Worm (Caenorhabditis elegans) whole organism, midembryonic: ENCODE measurements around the gene VZK822L.2.

Source experiments
- T22C8.4 ChIP-seq: fragments of 200-800 bp; sonication (Bioruptor generic); IDR thresholded peaks from 2 replicates; pipeline ENCODE4 v1.3.6; 2022; ENCODE audit warnings: missing genetic modification characterization, missing compliant biosample characterization
- cog-1 ChIP-seq: sonication (generic microtip); optimal IDR thresholded peaks from 2 replicates; lab custom pipeline; 2016; ENCODE audit warnings: missing genetic modification characterization, missing compliant biosample characterization
- flt-1 ChIP-seq: fragments of 200-800 bp; sonication (Bioruptor generic); IDR thresholded peaks from 2 replicates; pipeline ENCODE4 v1.3.6; 2022; ENCODE audit warnings: missing genetic modification characterization, missing compliant biosample characterization
- klf-2 ChIP-seq: fragments of 200-800 bp; sonication (Bioruptor generic); conservative IDR thresholded peaks from 2 replicates; pipeline ENCODE4 v1.3.6; 2022; ENCODE audit warnings: missing genetic modification reagents, missing genetic modification characterization, missing compliant biosample characterization
- med-1 ChIP-seq: sonication (generic microtip); optimal IDR thresholded peaks from 2 replicates; lab custom pipeline; 2017; ENCODE audit warnings: missing genetic modification characterization, mild to moderate bottlenecking, missing compliant biosample characterization, antibody characterized with exemption, missing genetic modification reagents; ENCODE audit not compliant: insufficient read depth
- ref-1 ChIP-seq: fragments of 200-800 bp; sonication (Bioruptor generic); conservative IDR thresholded peaks from 2 replicates; pipeline ENCODE4 v1.3.6; 2022; ENCODE audit warnings: missing genetic modification reagents, missing genetic modification characterization, missing compliant biosample characterization
- tab-1 ChIP-seq: fragments of 200-800 bp; sonication (Bioruptor generic); IDR thresholded peaks from 2 replicates; pipeline ENCODE4 v1.3.6; 2022; ENCODE audit warnings: missing genetic modification characterization, missing compliant biosample characterization
- ztf-23 ChIP-seq: fragments of 200-800 bp; sonication (Bioruptor generic); IDR thresholded peaks from 2 replicates; pipeline ENCODE4 v1.3.6; 2022; ENCODE audit warnings: missing genetic modification reagents, missing genetic modification characterization, missing compliant biosample characterization
- ztf-29 ChIP-seq: fragments of 200-800 bp; sonication (Bioruptor generic); IDR thresholded peaks from 2 replicates; pipeline ENCODE4 v1.3.6; 2022; ENCODE audit warnings: missing genetic modification reagents, missing genetic modification characterization, missing compliant biosample characterization

VZK822L.2 gene

DNA sequence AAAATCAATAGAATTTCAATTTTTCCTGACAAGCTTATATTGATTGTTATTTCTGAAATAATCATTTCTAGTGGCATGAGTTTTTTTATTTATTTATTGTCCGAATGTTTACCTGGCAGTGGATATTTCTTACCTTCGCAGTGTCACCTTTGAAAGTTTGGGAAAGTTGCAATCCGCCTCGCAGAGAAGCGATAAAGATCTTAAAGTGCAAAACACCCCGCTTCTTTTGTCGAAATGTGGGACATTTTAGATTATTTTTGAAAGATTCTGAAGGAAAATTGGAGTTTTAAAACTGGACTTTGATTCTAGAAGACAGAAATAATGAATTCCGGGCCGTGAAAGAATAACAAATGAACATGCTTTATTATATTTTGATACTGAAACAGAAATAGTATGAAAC, 3.1 kb upstream of the VZK822L.2 start:
- TF ChIP-seq ztf-29 (GFP tag; lab: Robert Waterston, UW) (no peak), ref-1 (no peak), cog-1 (tag; lab: Kevin White, UChicago) (no peak)

DNA sequence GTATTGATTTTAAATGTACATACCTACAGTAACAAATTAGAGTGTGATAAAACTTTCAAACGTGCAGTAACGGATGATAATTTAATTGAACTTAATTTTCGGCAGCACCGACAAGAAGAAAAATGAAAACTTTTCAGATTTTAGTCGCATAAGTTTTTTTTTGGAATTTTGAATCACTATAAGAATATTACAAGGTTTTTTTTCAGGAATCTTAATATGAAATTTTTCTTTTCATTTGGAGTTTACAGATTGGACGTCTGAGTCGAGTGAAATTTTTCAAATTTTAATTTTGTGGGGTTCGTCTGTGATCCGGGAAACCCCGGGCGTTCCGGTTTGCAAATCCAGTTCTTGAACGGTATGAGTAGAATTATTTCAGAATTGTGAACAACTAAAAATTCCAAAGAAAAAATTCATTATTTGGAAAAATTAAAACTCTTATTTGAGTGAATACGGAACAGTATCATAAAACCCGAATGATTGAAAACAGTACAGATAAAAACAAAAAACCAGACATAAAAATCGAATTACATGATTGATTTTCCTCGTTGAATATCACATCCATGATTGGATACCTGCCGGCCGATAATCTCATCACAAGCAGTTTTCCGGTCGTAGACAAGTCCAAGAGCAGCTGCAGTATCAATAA, 1.6 kb downstream of the VZK822L.2 start:
- TF ChIP-seq med-1 (GFP tag; lab: Kevin White, UChicago), result no peak
- no peak for TF ChIP-seq klf-2 (GFP tag; lab: Robert Waterston, UW)
- TF ChIP-seq tab-1 (GFP tag; lab: Robert Waterston, UW), result no peak
- no peak for TF ChIP-seq cog-1 (tag; lab: Kevin White, UChicago)
- no peak for TF ChIP-seq flt-1 (GFP tag; lab: Robert Waterston, UW)
- no peak for TF ChIP-seq ztf-23 (GFP tag; lab: Robert Waterston, UW)
- no peak for TF ChIP-seq ztf-29 (GFP tag; lab: Robert Waterston, UW)
- no peak for TF ChIP-seq T22C8.4

ce11 chrIV:11914260-11914836, 2.5 kb downstream of the VZK822L.2 start:
- TF ChIP-seq klf-2 (GFP tag; lab: Robert Waterston, UW) (no peak), ref-1 (no peak), cog-1 (tag; lab: Kevin White, UChicago) (no peak), tab-1 (GFP tag; lab: Robert Waterston, UW) (no peak), med-1 (GFP tag; lab: Kevin White, UChicago) (no peak), flt-1 (GFP tag; lab: Robert Waterston, UW) (no peak), T22C8.4 (no peak), ztf-23 (GFP tag; lab: Robert Waterston, UW) (no peak), ztf-29 (GFP tag; lab: Robert Waterston, UW) (no peak)

ce11 chrIV:11914837-11915737, 3.3 kb downstream of the VZK822L.2 start, which contains the start of gene fat-6:
Gene fat-6 (minus strand): TSS chrIV:11915687.
- TF ChIP-seq ref-1 (no peak), T22C8.4 (no peak), med-1 (GFP tag; lab: Kevin White, UChicago) (no peak), tab-1 (GFP tag; lab: Robert Waterston, UW) (no peak), flt-1 (GFP tag; lab: Robert Waterston, UW) (no peak), ztf-29 (GFP tag; lab: Robert Waterston, UW) (no peak), cog-1 (tag; lab: Kevin White, UChicago) (no peak), ztf-23 (GFP tag; lab: Robert Waterston, UW) (no peak), klf-2 (GFP tag; lab: Robert Waterston, UW) (no peak)

ce11 chrIV:11915768-11916453, 4.1 kb downstream of the VZK822L.2 start, which contains the start of gene ZK822.9:
Gene ZK822.9 (plus strand): TSS chrIV:11915947.
- no peak for TF ChIP-seq med-1 (GFP tag; lab: Kevin White, UChicago)
- TF ChIP-seq klf-2 (GFP tag; lab: Robert Waterston, UW), result no peak
- TF ChIP-seq ref-1, result no peak
- TF ChIP-seq tab-1 (GFP tag; lab: Robert Waterston, UW), result no peak
- no peak for TF ChIP-seq ztf-29 (GFP tag; lab: Robert Waterston, UW)
- TF ChIP-seq cog-1 (tag; lab: Kevin White, UChicago), result no peak
- TF ChIP-seq T22C8.4, result no peak
- TF ChIP-seq flt-1 (GFP tag; lab: Robert Waterston, UW), result no peak
- no peak for TF ChIP-seq ztf-23 (GFP tag; lab: Robert Waterston, UW)

DNA sequence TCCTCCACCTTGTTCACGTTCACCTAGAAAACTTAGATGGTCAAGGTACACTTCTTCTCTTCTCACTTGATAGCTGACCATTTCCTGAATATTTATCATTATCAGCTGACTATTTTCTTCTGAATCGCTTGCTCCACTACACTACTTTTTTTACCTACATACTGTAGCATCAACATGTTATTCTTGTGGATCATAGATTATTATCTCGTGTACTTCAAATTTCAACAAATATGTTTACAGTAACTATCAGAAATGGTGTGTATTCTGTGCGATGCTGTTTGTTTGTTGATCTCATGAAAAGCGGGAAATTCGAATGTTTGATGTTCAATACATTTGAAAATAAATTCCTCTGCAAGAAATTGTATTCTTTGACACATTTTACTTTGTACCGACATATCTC, 5.1 kb downstream of the VZK822L.2 start, which contains the start of gene ZK822.10:
Gene ZK822.10 (plus strand): TSS at position 231 of the 400 bp plus-strand sequence.
- TF ChIP-seq cog-1 (tag; lab: Kevin White, UChicago) (no peak), med-1 (GFP tag; lab: Kevin White, UChicago) (no peak), klf-2 (GFP tag; lab: Robert Waterston, UW) (no peak), tab-1 (GFP tag; lab: Robert Waterston, UW) (no peak), ref-1 (no peak)

DNA sequence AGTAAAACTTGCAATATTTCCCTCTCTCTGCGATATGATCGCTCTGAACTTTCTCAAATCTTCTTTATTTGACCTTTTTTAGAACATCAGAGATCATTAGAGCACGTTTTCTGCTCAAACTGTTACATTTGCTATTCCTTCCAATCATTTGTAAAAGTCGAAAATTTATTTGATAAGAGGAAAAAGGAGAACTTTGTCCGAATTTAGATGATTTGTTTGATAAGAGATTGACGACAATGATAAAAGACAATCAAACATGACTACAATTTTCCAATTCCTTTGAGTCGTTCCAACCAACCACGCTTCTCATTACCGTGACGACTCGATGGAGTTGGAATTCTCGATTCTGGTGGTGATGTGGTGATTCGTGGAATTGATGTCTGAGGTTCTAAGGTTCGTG, 6.1 kb downstream of the VZK822L.2 start:
- TF ChIP-seq klf-2 (GFP tag; lab: Robert Waterston, UW), result no peak
- no peak for TF ChIP-seq cog-1 (tag; lab: Kevin White, UChicago)
- TF ChIP-seq ref-1, result no peak
- TF ChIP-seq ztf-29 (GFP tag; lab: Robert Waterston, UW), result no peak
- no peak for TF ChIP-seq ztf-23 (GFP tag; lab: Robert Waterston, UW)
- TF ChIP-seq flt-1 (GFP tag; lab: Robert Waterston, UW), result no peak
- no peak for TF ChIP-seq tab-1 (GFP tag; lab: Robert Waterston, UW)
- no peak for TF ChIP-seq med-1 (GFP tag; lab: Kevin White, UChicago)

ce11 chrIV:11919067-11919466, 7.2 kb downstream of the VZK822L.2 start:
- TF ChIP-seq ztf-23 (GFP tag; lab: Robert Waterston, UW) (no peak), ztf-29 (GFP tag; lab: Robert Waterston, UW) (no peak), med-1 (GFP tag; lab: Kevin White, UChicago) (no peak), cog-1 (tag; lab: Kevin White, UChicago) (no peak), klf-2 (GFP tag; lab: Robert Waterston, UW) (no peak), tab-1 (GFP tag; lab: Robert Waterston, UW) (no peak), T22C8.4 (no peak), ref-1 (no peak), flt-1 (GFP tag; lab: Robert Waterston, UW) (no peak)
